Worm (Caenorhabditis elegans) whole organism, L4 larva: ENCODE results near the gene usp-14.

Experiments
- F37D6.2 ChIP-seq: sonication (generic microtip); optimal IDR thresholded peaks from 2 replicates; lab custom pipeline; 2016; ENCODE audit warnings: mild to moderate bottlenecking, missing genetic modification characterization, missing compliant biosample characterization
- F49E8.2 ChIP-seq: sonication (generic microtip); optimal IDR thresholded peaks from 2 replicates; lab custom pipeline; 2016; ENCODE audit warnings: missing compliant biosample characterization, mild to moderate bottlenecking, missing genetic modification characterization, borderline replicate concordance
- T26A8.4 ChIP-seq: fragments of 200-800 bp; sonication (Bioruptor generic); IDR thresholded peaks from 2 replicates; pipeline ENCODE4 v1.3.6; 2022; ENCODE audit warnings: missing genetic modification characterization, missing compliant biosample characterization
- Y5F2A.4 ChIP-seq: fragments of 200-800 bp; sonication (Bioruptor generic); optimal IDR thresholded peaks from 2 replicates; lab custom pipeline; 2018; ENCODE audit warnings: mild to moderate bottlenecking, missing genetic modification characterization, missing compliant biosample characterization
- aha-1 ChIP-seq: fragments of 150-350 bp; peaks from one replicate; lab custom pipeline; 2014; ENCODE audit warnings: missing biosample characterization, missing genetic modification characterization
- ceh-20 ChIP-seq: fragments of 200-800 bp; sonication (Bioruptor generic); IDR thresholded peaks from 2 replicates; pipeline ENCODE4 v1.3.6; 2022; ENCODE audit warnings: missing genetic modification reagents, missing genetic modification characterization, missing compliant biosample characterization
- ceh-28 ChIP-seq: fragments of 150-350 bp; optimal IDR thresholded peaks from 2 replicates; lab custom pipeline; 2014; ENCODE audit warnings: missing biosample characterization, missing genetic modification reagents, missing genetic modification characterization
- daf-12 ChIP-seq: fragments of 150-350 bp; optimal IDR thresholded peaks from 2 replicates; lab custom pipeline; 2014; ENCODE audit warnings: missing biosample characterization, missing genetic modification reagents, missing genetic modification characterization
- daf-8 ChIP-seq: fragments of 200-800 bp; sonication (Bioruptor generic); IDR thresholded peaks from 2 replicates; pipeline ENCODE4 v1.3.6; 2022; ENCODE audit warnings: missing genetic modification characterization, missing compliant biosample characterization
- dmd-6 ChIP-seq: fragments of 200-800 bp; sonication (Bioruptor generic); IDR thresholded peaks from 2 replicates; pipeline ENCODE4 v1.3.6; 2022; ENCODE audit warnings: missing genetic modification reagents, missing genetic modification characterization, missing compliant biosample characterization
- dmd-9 ChIP-seq: fragments of 200-800 bp; sonication (Bioruptor generic); IDR thresholded peaks from 2 replicates; pipeline ENCODE4 v1.3.6; 2022; ENCODE audit warnings: missing genetic modification reagents, missing genetic modification characterization, missing compliant biosample characterization
- dpl-1 ChIP-seq: fragments of 150-350 bp; optimal IDR thresholded peaks from 2 replicates; lab custom pipeline; 2014; ENCODE audit warnings: missing biosample characterization, missing genetic modification reagents, missing genetic modification characterization
- dve-1 ChIP-seq: sonication (generic microtip); optimal IDR thresholded peaks from 2 replicates; lab custom pipeline; 2017; ENCODE audit warnings: antibody characterized with exemption, mild to moderate bottlenecking, missing genetic modification characterization, missing compliant biosample characterization; ENCODE audit not compliant: insufficient read depth
- egl-27 ChIP-seq: sonication (generic microtip); optimal IDR thresholded peaks from 3 replicates; lab custom pipeline; 2017; ENCODE audit warnings: missing biosample characterization, missing genetic modification reagents, missing genetic modification characterization
- egl-43 ChIP-seq: fragments of 200-800 bp; sonication (Bioruptor generic); IDR thresholded peaks from 2 replicates; pipeline ENCODE4 v1.3.6; 2022; ENCODE audit warnings: missing genetic modification reagents, missing genetic modification characterization, missing compliant biosample characterization
- fkh-10 ChIP-seq: fragments of 150-350 bp; optimal IDR thresholded peaks from 2 replicates; lab custom pipeline; 2014; ENCODE audit warnings: missing biosample characterization, missing genetic modification reagents, missing genetic modification characterization
- fos-1 ChIP-seq: fragments of 150-350 bp; optimal IDR thresholded peaks from 2 replicates; lab custom pipeline; 2014; ENCODE audit warnings: missing biosample characterization, missing genetic modification characterization
- hif-1 ChIP-seq, 2 experiments: sonication (generic microtip); optimal IDR thresholded peaks; 2 replicates each; lab custom pipeline; 2016 to 2017; ENCODE audit warnings: missing compliant biosample characterization in 2 of 2, missing genetic modification characterization in 2 of 2, missing genetic modification reagents in 2 of 2, missing genotype in 2 of 2, mild to moderate bottlenecking in 1 of 2
- hlh-11 ChIP-seq: fragments of 200-800 bp; sonication (Bioruptor generic); optimal IDR thresholded peaks from 2 replicates; lab custom pipeline; 2018; ENCODE audit warnings: mild to moderate bottlenecking, missing genetic modification characterization, missing compliant biosample characterization
- hlh-30 ChIP-seq: sonication (generic microtip); optimal IDR thresholded peaks from 2 replicates; lab custom pipeline; 2017; ENCODE audit warnings: antibody characterized with exemption, mild to moderate bottlenecking, missing genetic modification characterization, missing compliant biosample characterization; ENCODE audit not compliant: insufficient read depth
- hmg-1.1 ChIP-seq: fragments of 200-800 bp; sonication (Bioruptor generic); IDR thresholded peaks from 2 replicates; pipeline ENCODE4 v1.3.6; 2022; ENCODE audit warnings: missing genetic modification reagents, missing genetic modification characterization, missing compliant biosample characterization
- lin-15B ChIP-seq: fragments of 150-350 bp; sonication (generic microtip); optimal IDR thresholded peaks from 3 replicates; lab custom pipeline; 2014; ENCODE audit warnings: missing biosample characterization, missing genetic modification characterization
- lin-38 ChIP-seq: fragments of 200-800 bp; sonication (Bioruptor generic); IDR thresholded peaks from 2 replicates; pipeline ENCODE4 v1.3.6; 2022; ENCODE audit warnings: missing genetic modification reagents, missing genetic modification characterization, missing compliant biosample characterization
- lin-39 ChIP-seq: fragments of 150-350 bp; optimal IDR thresholded peaks from 2 replicates; lab custom pipeline; 2014; ENCODE audit warnings: missing biosample characterization, missing genetic modification reagents, missing genetic modification characterization
- lsy-2 ChIP-seq, 2 experiments: fragments of 150-350 bp in 1 of 2; sonication (generic microtip) in 1 of 2; optimal IDR thresholded peaks; 2 replicates each; lab custom pipeline; 2014 to 2017; ENCODE audit warnings: missing biosample characterization in 2 of 2, missing genetic modification characterization in 2 of 2
- mep-1 ChIP-seq: fragments of 150-350 bp; sonication (generic microtip); optimal IDR thresholded peaks from 3 replicates; lab custom pipeline; 2014; ENCODE audit warnings: missing biosample characterization, missing genetic modification characterization
- mes-2 ChIP-seq: sonication (generic microtip); optimal IDR thresholded peaks from 2 replicates; lab custom pipeline; 2016; ENCODE audit warnings: missing genotype, mild to moderate bottlenecking, missing genetic modification characterization, missing compliant biosample characterization; ENCODE audit not compliant: poor library complexity, severe bottlenecking
- mxl-3 ChIP-seq: fragments of 200-800 bp; sonication (Bioruptor generic); optimal IDR thresholded peaks from 2 replicates; lab custom pipeline; 2018; ENCODE audit warnings: mild to moderate bottlenecking, missing genetic modification characterization, missing compliant biosample characterization
- nhr-102 ChIP-seq: sonication (generic microtip); optimal IDR thresholded peaks from 2 replicates; lab custom pipeline; 2016; ENCODE audit warnings: mild to moderate bottlenecking, missing genetic modification characterization, moderate library complexity, missing compliant biosample characterization
- nhr-11 ChIP-seq: fragments of 150-350 bp; optimal IDR thresholded peaks from 2 replicates; lab custom pipeline; 2014; ENCODE audit warnings: missing biosample characterization, missing genetic modification characterization
- nhr-28 ChIP-seq: fragments of 150-350 bp; optimal IDR thresholded peaks from 2 replicates; lab custom pipeline; 2014; ENCODE audit warnings: missing biosample characterization, missing genetic modification characterization
- nhr-42 ChIP-seq: fragments of 200-800 bp; sonication (Bioruptor generic); IDR thresholded peaks from 2 replicates; pipeline ENCODE4 v1.3.6; 2022; ENCODE audit warnings: missing genetic modification characterization, missing compliant biosample characterization
- nhr-6 ChIP-seq: fragments of 150-350 bp; optimal IDR thresholded peaks from 2 replicates; lab custom pipeline; 2014; ENCODE audit warnings: missing biosample characterization, missing genetic modification characterization
- nhr-77 ChIP-seq: fragments of 150-350 bp; optimal IDR thresholded peaks from 2 replicates; lab custom pipeline; 2014; ENCODE audit warnings: missing biosample characterization, missing genetic modification characterization
- rbr-2 ChIP-seq: sonication (generic microtip); optimal IDR thresholded peaks from 2 replicates; lab custom pipeline; 2016; ENCODE audit warnings: missing genotype, missing genetic modification characterization, missing compliant biosample characterization
- skn-1 ChIP-seq: fragments of 150-350 bp; optimal IDR thresholded peaks from 2 replicates; lab custom pipeline; 2014; ENCODE audit warnings: missing biosample characterization, missing genetic modification characterization
- spr-1 ChIP-seq: sonication (generic microtip); optimal IDR thresholded peaks from 2 replicates; lab custom pipeline; 2016; ENCODE audit warnings: mild to moderate bottlenecking, missing genetic modification characterization, missing compliant biosample characterization
- unc-62 ChIP-seq, 3 experiments: fragments of 150-350 bp in 1 of 3; sonication (generic microtip); optimal IDR thresholded peaks in 2 of 3; peaks in 1 of 3; 1 replicate in 1 of 3; 2 replicates in 2 of 3; lab custom pipeline; 2014 to 2017; ENCODE audit warnings: missing biosample characterization in 3 of 3, missing genetic modification characterization in 3 of 3, missing genetic modification reagents in 3 of 3, missing genotype in 1 of 3
- vab-7 ChIP-seq: fragments of 200-800 bp; sonication (Bioruptor generic); IDR thresholded peaks from 2 replicates; pipeline ENCODE4 v1.3.6; 2022; ENCODE audit warnings: missing genetic modification reagents, missing genetic modification characterization, missing compliant biosample characterization
- zfp-3 ChIP-seq: fragments of 200-800 bp; sonication (Bioruptor generic); conservative IDR thresholded peaks from 2 replicates; pipeline ENCODE4 v1.3.6; 2022; ENCODE audit warnings: missing genetic modification reagents, missing genetic modification characterization, missing compliant biosample characterization
- zip-2 ChIP-seq: fragments of 150-350 bp; optimal IDR thresholded peaks from 2 replicates; lab custom pipeline; 2014; ENCODE audit warnings: missing biosample characterization, missing genetic modification characterization
- ztf-7 ChIP-seq: fragments of 150-350 bp; optimal IDR thresholded peaks from 2 replicates; lab custom pipeline; 2014; ENCODE audit warnings: missing biosample characterization, missing genetic modification characterization

The usp-14 gene

ce11 chrII:14488661-14489060 is at the start of gene usp-14:
Gene usp-14, minus strand, starts transcription at chrII:14488688.
- TF ChIP-seq zfp-3 (GFP tag; lab: Robert Waterston, UW) (0 out of 2 replicates have a peak, but pooled peaks have one; percentile 23), fkh-10 (GFP tag; lab: Kevin White, UChicago) (peak; percentile 21), hlh-30 (tag; lab: Kevin White, UChicago) (peak; percentile 18), unc-62 (GFP tag; optimal IDR thresholded peaks at IDR 0.05 in 1 of 2; lab: Kevin White, UChicago) (no peak), unc-62 (tag; optimal IDR thresholded peaks at IDR 0.05; lab: Kevin White, UChicago) (no peak), ceh-28 (no peak), dve-1 (tag; lab: Kevin White, UChicago) (peak; percentile 67), hlh-11 (tag; lab: Kevin White, UChicago) (peak; percentile 57), mes-2 (peak; percentile 81), ceh-20 (GFP tag; lab: Robert Waterston, UW) (peak; percentile 28; the same call in 1 of the 2 replicates), lsy-2 (tag; optimal IDR thresholded peaks at IDR 0.05; lab: Kevin White, UChicago) (peak in 1 of 2 experiments; percentile 79), Y5F2A.4 (no peak), F49E8.2 (tag; lab: Kevin White, UChicago) (no peak), nhr-42 (GFP tag; lab: Robert Waterston, UW) (peak; percentile 80), hmg-1.1 (peak; percentile 55; the same call in 1 of the 2 replicates), nhr-6 (tag; lab: Kevin White, UChicago) (no peak), egl-27 (no peak), spr-1 (tag; lab: Kevin White, UChicago) (peak; percentile 24), nhr-28 (tag; lab: Kevin White, UChicago) (peak; percentile 19), daf-12 (tag; lab: Kevin White, UChicago) (no peak), mep-1 (peak; percentile 53), mxl-3 (GFP tag; lab: Kevin White, UChicago) (peak; percentile 3), zip-2 (no peak), hif-1 (tag; optimal IDR thresholded peaks at IDR 0.05; lab: Kevin White, UChicago) (peak in 1 of 2 experiments; percentile 71), lin-38 (GFP tag; lab: Robert Waterston, UW) (peak; percentile 71), dmd-9 (GFP tag; lab: Robert Waterston, UW) (no peak), F37D6.2 (tag; lab: Kevin White, UChicago) (peak; percentile 15), egl-43 (no peak), rbr-2 (tag; lab: Kevin White, UChicago) (peak; percentile 44), fos-1 (tag; lab: Kevin White, UChicago) (no peak), skn-1 (tag; lab: Kevin White, UChicago) (no peak), ztf-7 (peak; percentile 23), nhr-102 (peak; percentile 15), T26A8.4 (GFP tag; lab: Robert Waterston, UW) (0 out of 2 replicates have a peak, but pooled peaks have one; percentile 23), lin-39 (tag; lab: Kevin White, UChicago) (no peak), nhr-11 (tag; lab: Kevin White, UChicago) (no peak), vab-7 (0 out of 2 replicates have a peak, but pooled peaks have one; percentile 16), aha-1 (tag; lab: Kevin White, UChicago) (peak; percentile 98), daf-8 (GFP tag; lab: Robert Waterston, UW) (no peak), dmd-6 (peak; percentile 53), nhr-77 (peak; percentile 60), dpl-1 (GFP tag; lab: Kevin White, UChicago) (peak; percentile 86), lin-15B (tag; lab: Kevin White, UChicago) (no peak)
- TF ChIP-seq, all 104 proteins: peak for 26
